Fruit fly (Drosophila melanogaster) whole organism, embryonic: ENCODE data around the gene Pdi.

Experiments
- Asciz ChIP-seq: fragments of 200-800 bp; sonication (Bioruptor generic); optimal IDR thresholded peaks from 2 replicates; lab custom pipeline; 2017; ENCODE audit warnings: missing biosample characterization, mild to moderate bottlenecking, missing genetic modification characterization, missing genetic modification reagents
- B-H2 ChIP-seq: fragments of 200-800 bp; sonication (Bioruptor generic); optimal IDR thresholded peaks from 2 replicates; lab custom pipeline; 2018; ENCODE audit warnings: missing biosample characterization, mild to moderate bottlenecking, missing genetic modification characterization
- CG10366 ChIP-seq: fragments of 200-800 bp; sonication (Bioruptor generic); IDR thresholded peaks from 2 replicates; pipeline ENCODE4 v1.3.6; 2022; ENCODE audit warnings: missing biosample characterization, missing genetic modification characterization
- CG10654 ChIP-seq: fragments of 200-800 bp; sonication (Bioruptor generic); optimal IDR thresholded peaks from 2 replicates; lab custom pipeline; 2016; ENCODE audit warnings: missing biosample characterization, missing genetic modification characterization
- CG12104 ChIP-seq: fragments of 200-800 bp; sonication (Bioruptor generic); optimal IDR thresholded peaks from 3 replicates; lab custom pipeline; 2016; ENCODE audit warnings: missing biosample characterization, missing genetic modification characterization
- CG13123 ChIP-seq: fragments of 200-800 bp; sonication (Bioruptor generic); optimal IDR thresholded peaks from 2 replicates; lab custom pipeline; 2016; ENCODE audit warnings: missing biosample characterization, missing genetic modification characterization
- CG13287 ChIP-seq: fragments of 200-800 bp; sonication (Bioruptor generic); IDR thresholded peaks from 2 replicates; pipeline ENCODE4 v1.3.6; 2022; ENCODE audit warnings: missing biosample characterization, missing genetic modification characterization; ENCODE audit not compliant: partially characterized antibody
- CG13296 ChIP-seq: fragments of 200-800 bp; sonication (Bioruptor generic); optimal IDR thresholded peaks from 3 replicates; lab custom pipeline; 2018; ENCODE audit warnings: missing biosample characterization, mild to moderate bottlenecking, missing genetic modification characterization
- CG1603 ChIP-seq: fragments of 200-800 bp; sonication (Bioruptor generic); optimal IDR thresholded peaks from 2 replicates; lab custom pipeline; 2019; ENCODE audit warnings: missing biosample characterization, mild to moderate bottlenecking, missing genetic modification characterization, moderate library complexity
- CG16863 ChIP-seq: fragments of 200-800 bp; sonication (Bioruptor generic); optimal IDR thresholded peaks from 3 replicates; lab custom pipeline; 2016; ENCODE audit warnings: missing biosample characterization, missing genetic modification characterization
- CG18764 ChIP-seq: fragments of 200-800 bp; sonication (Bioruptor generic); optimal IDR thresholded peaks from 3 replicates; lab custom pipeline; 2016; ENCODE audit warnings: missing biosample characterization, missing genetic modification characterization
- CG31365 ChIP-seq: fragments of 200-800 bp; sonication (Bioruptor generic); optimal IDR thresholded peaks from 2 replicates; lab custom pipeline; 2018; ENCODE audit warnings: missing biosample characterization, mild to moderate bottlenecking, missing genetic modification characterization
- CG31388 ChIP-seq: fragments of 200-800 bp; sonication (Bioruptor generic); optimal IDR thresholded peaks from 2 replicates; lab custom pipeline; 2016; ENCODE audit warnings: missing biosample characterization, missing genetic modification characterization
- CG4404 ChIP-seq: fragments of 200-800 bp; sonication (Bioruptor generic); IDR thresholded peaks from 2 replicates; pipeline ENCODE4 v1.3.6; 2022; ENCODE audit warnings: missing biosample characterization, missing genetic modification characterization
- CG5180 ChIP-seq: fragments of 200-800 bp; sonication (Bioruptor generic); optimal IDR thresholded peaks from 3 replicates; lab custom pipeline; 2017; ENCODE audit warnings: missing biosample characterization, missing genetic modification characterization, mild to moderate bottlenecking, moderate library complexity, missing genetic modification reagents
- CG7357 ChIP-seq: fragments of 200-800 bp; sonication (Bioruptor generic); IDR thresholded peaks from 3 replicates; pipeline ENCODE4 v1.3.6; 2022; ENCODE audit warnings: missing biosample characterization, missing genetic modification characterization
- CG8478 ChIP-seq: fragments of >200 bp; optimal IDR thresholded peaks from 2 replicates; lab custom pipeline; 2018
- Camta ChIP-seq: fragments of 200-800 bp; sonication (Bioruptor generic); optimal IDR thresholded peaks from 2 replicates; lab custom pipeline; 2016; ENCODE audit warnings: missing biosample characterization, missing genetic modification characterization
- D ChIP-seq, 2 experiments: fragments of 200-800 bp in 1 of 2; fragments of >200 bp in 1 of 2; sonication (Bioruptor generic) in 1 of 2; optimal IDR thresholded peaks; 2 replicates in 1 of 2; 3 replicates in 1 of 2; lab custom pipeline; 2017; ENCODE audit warnings: mild to moderate bottlenecking in 1 of 2, missing biosample characterization in 1 of 2, missing genetic modification characterization in 1 of 2, missing genetic modification reagents in 1 of 2
- Doc2 ChIP-seq: fragments of 200-800 bp; sonication (Bioruptor generic); IDR thresholded peaks from 2 replicates; pipeline ENCODE4 v1.3.6; 2022; ENCODE audit warnings: missing biosample characterization, missing genetic modification characterization
- Dref ChIP-seq: fragments of 200-800 bp; sonication (Bioruptor generic); IDR thresholded peaks from 2 replicates; pipeline ENCODE4 v1.3.6; 2022; ENCODE audit warnings: missing biosample characterization, missing genetic modification characterization
- Drgx ChIP-seq: fragments of 200-800 bp; sonication (Bioruptor generic); IDR thresholded peaks from 2 replicates; pipeline ENCODE4 v1.3.6; 2022; ENCODE audit warnings: missing biosample characterization, missing genetic modification characterization
- Fer2 ChIP-seq: fragments of 200-800 bp; sonication (Bioruptor generic); optimal IDR thresholded peaks from 2 replicates; lab custom pipeline; 2018; ENCODE audit warnings: missing biosample characterization, mild to moderate bottlenecking, missing genetic modification characterization, moderate library complexity
- Fer3 ChIP-seq: fragments of 200-800 bp; sonication (Bioruptor generic); optimal IDR thresholded peaks from 2 replicates; lab custom pipeline; 2018; ENCODE audit warnings: missing biosample characterization, mild to moderate bottlenecking, missing genetic modification characterization, moderate library complexity
- HLH54F ChIP-seq: fragments of 200-800 bp; sonication (Bioruptor generic); optimal IDR thresholded peaks from 3 replicates; lab custom pipeline; 2016; ENCODE audit warnings: missing biosample characterization, missing genetic modification characterization
- Hmr ChIP-seq: fragments of 200-800 bp; sonication (Bioruptor generic); optimal IDR thresholded peaks from 3 replicates; lab custom pipeline; 2017; ENCODE audit warnings: mild to moderate bottlenecking, missing biosample characterization, missing genetic modification reagents, missing genetic modification characterization
- Hr3 ChIP-seq: fragments of 200-800 bp; sonication (Bioruptor generic); optimal IDR thresholded peaks from 3 replicates; lab custom pipeline; 2016; ENCODE audit warnings: missing biosample characterization, missing genetic modification characterization
- NfI ChIP-seq: fragments of 200-800 bp; sonication (Bioruptor generic); optimal IDR thresholded peaks from 3 replicates; lab custom pipeline; 2018; ENCODE audit warnings: missing biosample characterization, mild to moderate bottlenecking, missing genetic modification characterization, moderate library complexity
- Oaz ChIP-seq: fragments of 200-800 bp; sonication (Bioruptor generic); IDR thresholded peaks from 2 replicates; pipeline ENCODE4 v1.3.6; 2022; ENCODE audit warnings: missing biosample characterization, missing genetic modification characterization
- Rfx ChIP-seq: fragments of 200-800 bp; sonication (Bioruptor generic); IDR thresholded peaks from 2 replicates; pipeline ENCODE4 v1.3.6; 2022; ENCODE audit warnings: missing biosample characterization, missing genetic modification characterization
- Ssrp ChIP-seq: fragments of 200-800 bp; sonication (Bioruptor generic); optimal IDR thresholded peaks from 2 replicates; lab custom pipeline; 2018; ENCODE audit warnings: missing biosample characterization, mild to moderate bottlenecking, missing genetic modification characterization, moderate library complexity
- Trl ChIP-seq, 3 experiments: fragments of >200 bp in 2 of 3; fragments of 200-800 bp in 1 of 3; sonication (Bioruptor generic) in 1 of 3; optimal IDR thresholded peaks; 2 replicates in 1 of 3; 3 replicates in 2 of 3; lab custom pipeline; 2016 to 2017; ENCODE audit warnings: missing biosample characterization in 1 of 3, missing genetic modification characterization in 1 of 3
- ash1 ChIP-seq: fragments of 200-800 bp; sonication (Bioruptor generic); optimal IDR thresholded peaks from 2 replicates; lab custom pipeline; 2018; ENCODE audit warnings: missing biosample characterization, mild to moderate bottlenecking, missing genetic modification characterization
- danr ChIP-seq: fragments of 200-800 bp; sonication (Bioruptor generic); IDR thresholded peaks from 2 replicates; pipeline ENCODE4 v1.3.6; 2022; ENCODE audit warnings: missing biosample characterization, missing genetic modification characterization
- dpn ChIP-seq, 2 experiments: fragments of 200-800 bp; sonication (Bioruptor generic); optimal IDR thresholded peaks; 3 replicates each; lab custom pipeline; 2016; ENCODE audit warnings: missing biosample characterization in 2 of 2, missing genetic modification characterization in 2 of 2
- gsb ChIP-seq: fragments of 200-800 bp; sonication (Bioruptor generic); IDR thresholded peaks from 2 replicates; pipeline ENCODE4 v1.3.6; 2022; ENCODE audit warnings: missing biosample characterization, missing genetic modification characterization
- hb ChIP-seq: fragments of 200-800 bp; sonication (Bioruptor generic); IDR thresholded peaks from 3 replicates; pipeline ENCODE4 v1.3.6; 2022; ENCODE audit warnings: missing biosample characterization, missing genetic modification characterization; ENCODE audit not compliant: partially characterized antibody
- nom ChIP-seq: fragments of 200-800 bp; sonication (Bioruptor generic); optimal IDR thresholded peaks from 2 replicates; lab custom pipeline; 2017; ENCODE audit warnings: missing biosample characterization, missing genetic modification characterization, mild to moderate bottlenecking, moderate library complexity, missing genetic modification reagents
- peb ChIP-seq: fragments of 200-800 bp; sonication (Bioruptor generic); IDR thresholded peaks from 2 replicates; pipeline ENCODE4 v1.3.6; 2022; ENCODE audit warnings: missing biosample characterization, missing genetic modification characterization
- prd ChIP-seq, 3 experiments: fragments of >200 bp in 2 of 3; fragments of 200-800 bp in 1 of 3; sonication (Bioruptor generic) in 1 of 3; optimal IDR thresholded peaks in 2 of 3; IDR thresholded peaks in 1 of 3; 2 replicates in 2 of 3; 3 replicates in 1 of 3; pipeline versions ENCODE4 v1.3.6 to Lab custom; 2017 to 2022; ENCODE audit warnings: missing biosample characterization in 1 of 3, missing genetic modification characterization in 1 of 3
- rib ChIP-seq: fragments of 200-800 bp; sonication (Bioruptor generic); IDR thresholded peaks from 2 replicates; pipeline ENCODE4 v1.3.6; 2022; ENCODE audit warnings: missing biosample characterization, missing genetic modification characterization
- row ChIP-seq: fragments of 200-800 bp; sonication (Bioruptor generic); IDR thresholded peaks from 3 replicates; pipeline ENCODE4 v1.3.6; 2022; ENCODE audit warnings: missing biosample characterization, missing genetic modification characterization
- slp2 ChIP-seq: fragments of 200-800 bp; sonication (Bioruptor generic); optimal IDR thresholded peaks from 2 replicates; lab custom pipeline; 2016; ENCODE audit warnings: missing biosample characterization, missing genetic modification characterization
- sr ChIP-seq: fragments of 200-800 bp; sonication (Bioruptor generic); IDR thresholded peaks from 3 replicates; pipeline ENCODE4 v1.3.6; 2022; ENCODE audit warnings: missing biosample characterization, missing genetic modification characterization
- ssp ChIP-seq: fragments of 200-800 bp; sonication (Bioruptor generic); IDR thresholded peaks from 2 replicates; pipeline ENCODE4 v1.3.6; 2022; ENCODE audit warnings: missing biosample characterization, missing genetic modification characterization
- tio ChIP-seq: fragments of 200-800 bp; sonication (Bioruptor generic); optimal IDR thresholded peaks from 2 replicates; lab custom pipeline; 2017; ENCODE audit warnings: missing biosample characterization, missing genetic modification characterization, inconsistent platforms
- tup ChIP-seq: fragments of 200-800 bp; sonication (Bioruptor generic); optimal IDR thresholded peaks from 2 replicates; lab custom pipeline; 2016; ENCODE audit warnings: missing biosample characterization, mild to moderate bottlenecking, missing genetic modification characterization, moderate library complexity
- unc-4 ChIP-seq: fragments of 200-800 bp; sonication (Bioruptor generic); IDR thresholded peaks from 2 replicates; pipeline ENCODE4 v1.3.6; 2022; ENCODE audit warnings: missing biosample characterization, missing genetic modification characterization; ENCODE audit not compliant: partially characterized antibody

Gene Pdi

DNA sequence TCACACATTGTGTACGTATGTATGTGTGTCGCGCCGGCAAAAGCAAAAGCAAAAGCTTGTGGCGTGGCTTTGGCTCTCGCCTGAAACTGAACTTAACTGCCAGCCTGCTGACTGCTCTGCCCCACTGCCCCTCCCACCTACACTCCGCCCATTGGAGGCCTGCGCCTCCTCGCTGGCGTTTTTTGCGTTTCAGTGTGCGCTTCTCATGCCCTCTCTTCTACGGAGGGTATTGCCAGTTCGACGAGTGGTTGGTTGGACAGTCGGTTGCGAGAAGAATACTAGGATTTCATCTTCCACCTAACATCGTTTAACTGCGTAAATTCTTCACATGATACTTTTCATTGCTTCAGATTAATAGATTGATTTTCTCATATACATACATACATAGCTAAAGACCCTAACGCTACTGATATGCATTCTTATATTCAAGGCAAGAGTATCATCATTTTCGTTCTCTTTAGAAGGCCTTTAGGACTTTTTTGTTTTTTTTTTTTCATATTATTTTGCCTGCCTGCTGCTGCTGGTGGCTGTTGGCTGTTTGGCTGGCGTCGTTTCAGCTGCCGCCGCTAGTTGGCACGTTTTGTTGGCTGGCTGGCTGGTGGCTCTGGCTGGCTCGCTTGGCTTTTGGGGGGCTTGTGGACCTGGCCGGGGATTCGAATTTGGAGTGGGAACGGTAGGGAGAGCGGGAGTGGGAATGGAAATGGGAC, 37.6 kb downstream of the Pdi start (continued):
- peak; percentile 64 for TF ChIP-seq nom (GFP tag; lab: Kevin White, UChicago)
- TF ChIP-seq CG31365 (tag; lab: Kevin White, UChicago), result no peak
- no peak for TF ChIP-seq CG18764 (GFP tag; lab: Kevin White, UChicago)
- TF ChIP-seq ash1 (GFP tag; lab: Kevin White, UChicago), result no peak
- peak; percentile 45 for TF ChIP-seq Camta (GFP tag; lab: Kevin White, UChicago)
- no peak for TF ChIP-seq hb
- TF ChIP-seq tup (GFP tag; lab: Kevin White, UChicago), result no peak
- peak; percentile 4 for TF ChIP-seq CG12104 (GFP tag; lab: Kevin White, UChicago)
- peak; percentile 57 to 78 for TF ChIP-seq dpn (GFP tag; optimal IDR thresholded peaks at IDR 0.05; lab: Kevin White, UChicago)
- TF ChIP-seq Drgx (GFP tag; lab: Robert Waterston, UW), result peak; percentile 86
- TF ChIP-seq ssp (GFP tag; lab: Robert Waterston, UW), result peak; percentile 52
- peak; percentile 12 for TF ChIP-seq Fer2 (tag; lab: Kevin White, UChicago)
- TF ChIP-seq Doc2 (GFP tag; lab: Robert Waterston, UW), result no peak
- peak; percentile 50 for TF ChIP-seq slp2 (GFP tag; lab: Kevin White, UChicago)
- TF ChIP-seq B-H2 (GFP tag; lab: Kevin White, UChicago), result peak; percentile 27
- no peak for TF ChIP-seq CG13123 (GFP tag; lab: Kevin White, UChicago)
- peak; percentile 65 for TF ChIP-seq Rfx (GFP tag; lab: Robert Waterston, UW)
- TF ChIP-seq CG10654 (GFP tag; lab: Kevin White, UChicago), result peak; percentile 9
- TF ChIP-seq Asciz (GFP tag; lab: Kevin White, UChicago), result no peak
- TF ChIP-seq peb (GFP tag; lab: Robert Waterston, UW), result peak; percentile 56
- TF ChIP-seq CG5180 (GFP tag; lab: Kevin White, UChicago), result peak; percentile 50
- TF ChIP-seq rib, result peak; percentile 27; the same call in 1 of the 2 replicates
- TF ChIP-seq sr (GFP tag; lab: Robert Waterston, UW), result no peak
- peak; percentile 77 for TF ChIP-seq Hmr (GFP tag; lab: Kevin White, UChicago)
- TF ChIP-seq CG16863 (GFP tag; lab: Kevin White, UChicago), result peak; percentile 65
- TF ChIP-seq NfI (GFP tag; lab: Kevin White, UChicago), result peak; percentile 67
- no peak for TF ChIP-seq prd (optimal IDR thresholded peaks at IDR 0.05; lab: Kevin White, UChicago)
- TF ChIP-seq prd (GFP tag; IDR thresholded peaks at IDR 0.05; lab: Robert Waterston, UW), result peak; percentile 72; the same call in 2 of the 3 replicates
- peak; percentile 46 for TF ChIP-seq CG13296 (GFP tag; lab: Kevin White, UChicago)
- TF ChIP-seq CG4404 (GFP tag; lab: Robert Waterston, UW), result peak; percentile 44; the same call in 1 of the 2 replicates
- TF ChIP-seq CG31388 (GFP tag; lab: Kevin White, UChicago), result no peak
- TF ChIP-seq CG1603 (tag; lab: Kevin White, UChicago), result peak; percentile 43
- TF ChIP-seq Fer3 (tag; lab: Kevin White, UChicago), result peak; percentile 42
- no peak for TF ChIP-seq D (optimal IDR thresholded peaks at IDR 0.05; lab: Kevin White, UChicago)
- TF ChIP-seq D (GFP tag; optimal IDR thresholded peaks at IDR 0.05; lab: Kevin White, UChicago), result peak; percentile 6
- peak; percentile 31 for TF ChIP-seq Hr3 (GFP tag; lab: Kevin White, UChicago)
- 0 out of 2 replicates have a peak, but pooled peaks have one; percentile 3 for TF ChIP-seq CG13287 (GFP tag; lab: Robert Waterston, UW)
- peak; percentile 90 for TF ChIP-seq row (GFP tag; lab: Robert Waterston, UW)
- TF ChIP-seq Ssrp (tag; lab: Kevin White, UChicago), result peak; percentile 51
- TF ChIP-seq unc-4, result no peak
- peak; percentile 14; the same call in 1 of the 3 replicates for TF ChIP-seq CG7357
- no peak for TF ChIP-seq Trl (optimal IDR thresholded peaks at IDR 0.05; lab: Kevin White, UChicago)
- TF ChIP-seq Trl (GFP tag; optimal IDR thresholded peaks at IDR 0.05; lab: Kevin White, UChicago), result peak; percentile 20
- peak; percentile 49; the same call in 1 of the 2 replicates for TF ChIP-seq danr (GFP tag; lab: Robert Waterston, UW)
- peak; percentile 32 for TF ChIP-seq tio (GFP tag; lab: Kevin White, UChicago)
- peak; percentile 52 for TF ChIP-seq HLH54F (GFP tag; lab: Kevin White, UChicago)
- TF ChIP-seq Dref, result no peak
- 0 out of 2 replicates have a peak, but pooled peaks have one; percentile 32 for TF ChIP-seq Oaz (GFP tag; lab: Robert Waterston, UW)
- peak; percentile 47; the same call in 1 of the 2 replicates for TF ChIP-seq CG10366 (GFP tag; lab: Robert Waterston, UW)
- no peak for TF ChIP-seq CG8478
- no peak for TF ChIP-seq gsb (GFP tag; lab: Robert Waterston, UW)
